Fruit fly (Drosophila melanogaster) whole organism: ENCODE measurements around the gene CG43185.

Source experiments
- CG8478 ChIP-seq: fragments of >200 bp; optimal IDR thresholded peaks from 2 replicates; lab custom pipeline; 2018; ENCODE audit warnings: inconsistent platforms
- Dll ChIP-seq: fragments of >200 bp; optimal IDR thresholded peaks from 2 replicates; lab custom pipeline; 2017
- pan ChIP-seq: fragments of >200 bp; optimal IDR thresholded peaks from 2 replicates; lab custom pipeline; 2017
- psq ChIP-seq: fragments of >200 bp; optimal IDR thresholded peaks from 2 replicates; lab custom pipeline; 2017

DNA sequence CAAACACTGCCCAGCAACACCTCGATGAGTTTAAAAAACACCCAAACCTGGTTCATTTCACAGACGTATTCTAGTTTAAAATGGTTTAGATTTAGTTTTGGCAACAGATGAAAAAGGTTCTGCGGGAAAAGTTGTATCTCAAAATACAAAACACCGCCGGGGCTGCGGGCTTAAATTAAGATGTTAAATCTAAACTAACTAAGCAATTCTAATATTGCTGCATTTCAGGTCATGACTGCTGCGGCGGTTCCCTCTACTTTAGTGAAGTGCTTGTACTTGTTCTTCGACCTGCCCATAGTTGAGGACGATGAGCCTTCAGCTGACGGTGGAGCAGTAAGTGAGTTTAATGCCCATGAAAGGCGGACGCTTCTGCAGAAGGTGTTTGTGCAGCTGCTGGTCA is 25.5 kb downstream of the CG43185 start, which contains the start of gene CG14000:
- TF ChIP-seq psq (lab: Kevin White, UChicago) = no peak
- TF ChIP-seq Dll (lab: Kevin White, UChicago) = no peak
- no peak for TF ChIP-seq pan (lab: Kevin White, UChicago)
- no peak for TF ChIP-seq CG8478
